Fruit fly (Drosophila melanogaster) whole organism, wandering third instar larva: ENCODE results near the gene CG17154.

Experiments used
- Abd-B ChIP-seq: fragments of >200 bp; optimal IDR thresholded peaks from 2 replicates; lab custom pipeline; 2017; ENCODE audit warnings: missing biosample characterization, missing genetic modification characterization
- Myc ChIP-seq: fragments of >200 bp; optimal IDR thresholded peaks from 2 replicates; lab custom pipeline; 2017
- N ChIP-seq: fragments of >200 bp; optimal IDR thresholded peaks from 2 replicates; lab custom pipeline; 2018; ENCODE audit warnings: missing biosample characterization, missing external identifiers, missing genetic modification characterization
- Vsx2 ChIP-seq: fragments of 200-300, 225-300 bp; sonication (Bioruptor generic); optimal IDR thresholded peaks from 2 replicates; lab custom pipeline; 2018; ENCODE audit warnings: missing biosample characterization, missing genetic modification characterization; ENCODE audit not compliant: partially characterized antibody
- foxo ChIP-seq, 2 experiments: fragments of 200-800 bp; sonication (Bioruptor generic); optimal IDR thresholded peaks; 2 replicates in 1 of 2; 3 replicates in 1 of 2; lab custom pipeline; 2016 to 2017; ENCODE audit warnings: missing biosample characterization in 2 of 2, missing genetic modification characterization in 2 of 2
- h ChIP-seq: fragments of 200-800 bp; sonication (Bioruptor generic); optimal IDR thresholded peaks from 3 replicates; lab custom pipeline; 2016; ENCODE audit warnings: missing biosample characterization, mild to moderate bottlenecking, missing genetic modification characterization
- pan ChIP-seq: fragments of >200 bp; optimal IDR thresholded peaks from 2 replicates; lab custom pipeline; 2017

dm6 chr3L:12076312-12076711, 12.1 kb upstream of the CG17154 start:
- TF ChIP-seq Vsx2: no peak
- TF ChIP-seq Abd-B (GFP tag; lab: Kevin White, UChicago): no peak
- TF ChIP-seq pan (lab: Kevin White, UChicago): no peak
- no peak for TF ChIP-seq N (GFP tag; lab: Kevin White, UChicago)
- no peak for TF ChIP-seq foxo (GFP tag; optimal IDR thresholded peaks at IDR 0.05; lab: Kevin White, UChicago)
- no peak for TF ChIP-seq Myc (lab: Kevin White, UChicago)
- no peak for TF ChIP-seq h (GFP tag; lab: Kevin White, UChicago)
